Fruit fly (Drosophila melanogaster): ENCODE data around the gene Ufl1.

Gene Ufl1

dm6 chr3R:7075115-7075425 is 818 bp upstream of the Ufl1 start:
- TF ChIP-seq OdsH (GFP tag; optimal IDR thresholded peaks at IDR 0.05) = no peak

dm6 chr3R:7067092-7067491 is 7.2 kb downstream of the Ufl1 start, which contains the start of the genes CG1105 and CG1965:
Gene CG1105 (minus strand): TSS chr3R:7067136.
Gene CG1965 (plus strand): TSS chr3R:7067401.
- TF ChIP-seq psq (GFP tag; optimal IDR thresholded peaks at IDR 0.05) (peak; percentile 78), CrebA (GFP tag; optimal IDR thresholded peaks at IDR 0.05; ENCODE audit: borderline replicate concordance) (no peak), brk (GFP tag; optimal IDR thresholded peaks at IDR 0.05) (no peak), fru (GFP tag; optimal IDR thresholded peaks at IDR 0.05) (peak; percentile 90), Myc (optimal IDR thresholded peaks at IDR 0.05) (no peak), Hnf4 (GFP tag; optimal IDR thresholded peaks at IDR 0.05) (peak; percentile 95), Dfd (GFP tag; optimal IDR thresholded peaks at IDR 0.05) (no peak), Mio (GFP tag; optimal IDR thresholded peaks at IDR 0.05) (peak; percentile 41), pan (optimal IDR thresholded peaks at IDR 0.05) (no peak), Vsx2 (GFP tag; optimal IDR thresholded peaks at IDR 0.05; ENCODE audit: partially characterized antibody) (no peak), ey (GFP tag; optimal IDR thresholded peaks at IDR 0.05) (peak; percentile 91), CG9705 (GFP tag; optimal IDR thresholded peaks at IDR 0.05) (peak; percentile 83), Sp1 (GFP tag; optimal IDR thresholded peaks at IDR 0.05) (peak; percentile 83), Hr83 (GFP tag; optimal IDR thresholded peaks at IDR 0.05; ENCODE audit: poor library complexity, severe bottlenecking) (peak; percentile 59), br (GFP tag; optimal IDR thresholded peaks at IDR 0.05) (peak; percentile 87), dsf (GFP tag; optimal IDR thresholded peaks at IDR 0.05; ENCODE audit: borderline replicate concordance) (peak; percentile 92), HLH106 (tag; optimal IDR thresholded peaks at IDR 0.05) (peak; percentile 92), sv (GFP tag; optimal IDR thresholded peaks at IDR 0.05) (peak; percentile 89), GATAd (GFP tag; optimal IDR thresholded peaks at IDR 0.05) (no peak), woc (GFP tag; optimal IDR thresholded peaks at IDR 0.05) (peak; percentile 83), tai (GFP tag; optimal IDR thresholded peaks at IDR 0.05) (peak; percentile 95), Jra (GFP tag; optimal IDR thresholded peaks at IDR 0.05) (peak; percentile 93), OdsH (GFP tag; optimal IDR thresholded peaks at IDR 0.05) (peak; percentile 84), CG32264 (GFP tag; optimal IDR thresholded peaks at IDR 0.05) (peak; percentile 74), lola (GFP tag; optimal IDR thresholded peaks at IDR 0.05) (no peak), usp (GFP tag; optimal IDR thresholded peaks at IDR 0.05) (no peak), sage (GFP tag; optimal IDR thresholded peaks at IDR 0.05) (peak; percentile 82), dmrt93B (GFP tag; optimal IDR thresholded peaks at IDR 0.05) (peak; percentile 82), foxo (GFP tag; optimal IDR thresholded peaks at IDR 0.05) (peak; percentile 4 to 94), dl (GFP tag; optimal IDR thresholded peaks at IDR 0.05; ENCODE audit: insufficient read depth in 1 of 2, partially characterized antibody in 2 of 2) (no peak), Hr78 (GFP tag; optimal IDR thresholded peaks at IDR 0.05) (no peak), Rel (GFP tag; optimal IDR thresholded peaks at IDR 0.05) (no peak), Rel (tag; optimal IDR thresholded peaks at IDR 0.05) (peak; percentile 68), rgr (GFP tag; optimal IDR thresholded peaks at IDR 0.05) (peak; percentile 90), h (GFP tag; optimal IDR thresholded peaks at IDR 0.05) (peak; percentile 93), Dif (GFP tag; optimal IDR thresholded peaks at IDR 0.05; ENCODE audit: partially characterized antibody) (no peak), jim (GFP tag; optimal IDR thresholded peaks at IDR 0.05) (peak; percentile 21), N (GFP tag; optimal IDR thresholded peaks at IDR 0.05) (no peak), Abd-B (GFP tag; optimal IDR thresholded peaks at IDR 0.05) (no peak)

DNA sequence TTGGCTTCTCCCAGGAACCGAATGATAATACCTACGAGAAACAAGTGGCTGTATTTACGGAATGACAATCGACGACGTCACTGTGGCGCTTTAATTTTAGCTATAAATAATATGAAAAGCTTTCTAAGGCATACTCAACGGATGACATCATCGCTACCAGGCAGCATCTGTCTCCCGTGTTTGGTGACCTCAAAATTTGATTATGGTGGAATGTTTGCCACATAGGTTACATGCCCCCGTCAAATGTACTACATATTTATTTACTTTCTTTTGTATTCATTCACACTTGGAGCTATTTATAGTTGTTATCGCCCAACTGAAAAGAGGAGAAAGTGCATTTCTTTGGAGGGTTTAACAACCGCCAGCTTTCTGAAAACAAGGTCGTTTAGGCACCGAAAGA is 8.0 kb downstream of the Ufl1 start:
- no peak for TF ChIP-seq Hnf4 (GFP tag; optimal IDR thresholded peaks at IDR 0.05)
- no peak for TF ChIP-seq usp (GFP tag; optimal IDR thresholded peaks at IDR 0.05)
- TF ChIP-seq dl (GFP tag; optimal IDR thresholded peaks at IDR 0.05; ENCODE audit: insufficient read depth in 1 of 2, partially characterized antibody in 2 of 2) = no peak
- TF ChIP-seq CG32264 (GFP tag; optimal IDR thresholded peaks at IDR 0.05) = no peak
- TF ChIP-seq CG9705 (GFP tag; optimal IDR thresholded peaks at IDR 0.05) = no peak
- TF ChIP-seq Vsx2 (GFP tag; optimal IDR thresholded peaks at IDR 0.05; ENCODE audit: partially characterized antibody) = no peak

All from whole organism, wandering third instar larva.